Worm (Caenorhabditis elegans) whole organism, late embryonic: ENCODE measurements around the gene T05A7.7.
A peak's percentile ranks its signal among the peaks of the same experiment; 100 is the strongest.

Source experiments
- C38D4.7 ChIP-seq: fragments of 200-800 bp; sonication (Bioruptor generic); optimal IDR thresholded peaks from 2 replicates; lab custom pipeline; 2018; ENCODE audit warnings: mild to moderate bottlenecking, missing genetic modification characterization, moderate library complexity, missing compliant biosample characterization
- ama-1 ChIP-seq: fragments of 150-350 bp; optimal IDR thresholded peaks from 2 replicates; lab custom pipeline; 2014
- ceh-14 ChIP-seq: sonication (generic microtip); optimal IDR thresholded peaks from 2 replicates; lab custom pipeline; 2016; ENCODE audit warnings: missing genotype, missing genetic modification characterization, missing compliant biosample characterization
- ceh-18 ChIP-seq: sonication (generic microtip); optimal IDR thresholded peaks from 2 replicates; lab custom pipeline; 2016; ENCODE audit warnings: missing genetic modification characterization, missing compliant biosample characterization
- ceh-19 ChIP-seq: fragments of 200-800 bp; sonication (Bioruptor generic); optimal IDR thresholded peaks from 2 replicates; lab custom pipeline; 2018; ENCODE audit warnings: mild to moderate bottlenecking, missing genetic modification characterization, missing compliant biosample characterization
- ceh-2 ChIP-seq: sonication (generic microtip); optimal IDR thresholded peaks from 2 replicates; lab custom pipeline; 2016; ENCODE audit warnings: missing genotype, missing genetic modification characterization, missing compliant biosample characterization
- ceh-22 ChIP-seq: sonication (generic microtip); optimal IDR thresholded peaks from 2 replicates; lab custom pipeline; 2017; ENCODE audit warnings: missing biosample characterization, missing genetic modification characterization
- ceh-30 ChIP-seq: fragments of 150-350 bp; optimal IDR thresholded peaks from 2 replicates; lab custom pipeline; 2014; ENCODE audit warnings: missing biosample characterization, missing genetic modification characterization
- ceh-34 ChIP-seq: sonication (generic microtip); optimal IDR thresholded peaks from 2 replicates; lab custom pipeline; 2016; ENCODE audit warnings: mild to moderate bottlenecking, missing genetic modification characterization, missing compliant biosample characterization
- ceh-48 ChIP-seq: sonication (generic microtip); optimal IDR thresholded peaks from 2 replicates; lab custom pipeline; 2016; ENCODE audit warnings: missing genetic modification characterization, inconsistent platforms, missing compliant biosample characterization
- ceh-6 ChIP-seq: fragments of 200-800 bp; sonication (Bioruptor generic); optimal IDR thresholded peaks from 2 replicates; lab custom pipeline; 2018; ENCODE audit warnings: mild to moderate bottlenecking, missing genetic modification characterization, missing compliant biosample characterization
- dve-1 ChIP-seq: sonication (generic microtip); optimal IDR thresholded peaks from 2 replicates; lab custom pipeline; 2017; ENCODE audit warnings: antibody characterized with exemption, mild to moderate bottlenecking, missing genetic modification characterization, missing compliant biosample characterization
- elt-2 ChIP-seq: sonication (generic microtip); optimal IDR thresholded peaks from 2 replicates; lab custom pipeline; 2016; ENCODE audit warnings: missing genetic modification reagents, missing genetic modification characterization, missing compliant biosample characterization
- elt-4 ChIP-seq: sonication (generic microtip); optimal IDR thresholded peaks from 2 replicates; lab custom pipeline; 2016; ENCODE audit warnings: missing genetic modification characterization, missing compliant biosample characterization
- ets-4 ChIP-seq: sonication (generic microtip); optimal IDR thresholded peaks from 2 replicates; lab custom pipeline; 2016; ENCODE audit warnings: missing genetic modification characterization, missing compliant biosample characterization
- eyg-1 ChIP-seq: sonication (generic microtip); optimal IDR thresholded peaks from 2 replicates; lab custom pipeline; 2016; ENCODE audit warnings: missing genotype, missing genetic modification characterization, missing compliant biosample characterization
- fax-1 ChIP-seq: sonication (generic microtip); optimal IDR thresholded peaks from 2 replicates; lab custom pipeline; 2016; ENCODE audit warnings: missing genotype, missing genetic modification characterization, missing compliant biosample characterization
- gmeb-2 ChIP-seq: sonication (generic microtip); optimal IDR thresholded peaks from 2 replicates; lab custom pipeline; 2016; ENCODE audit warnings: missing genetic modification characterization, inconsistent platforms, missing compliant biosample characterization
- hlh-15 ChIP-seq: sonication (generic microtip); optimal IDR thresholded peaks from 2 replicates; lab custom pipeline; 2016; ENCODE audit warnings: missing genetic modification characterization, missing compliant biosample characterization
- hlh-30 ChIP-seq: sonication (generic microtip); optimal IDR thresholded peaks from 2 replicates; lab custom pipeline; 2017; ENCODE audit warnings: antibody characterized with exemption, missing genetic modification characterization, missing compliant biosample characterization; ENCODE audit not compliant: insufficient read depth
- hlh-8 ChIP-seq: sonication (generic microtip); optimal IDR thresholded peaks from 2 replicates; lab custom pipeline; 2016; ENCODE audit warnings: missing genotype, missing genetic modification characterization, missing compliant biosample characterization
- nfya-1 ChIP-seq: sonication (generic microtip); optimal IDR thresholded peaks from 2 replicates; lab custom pipeline; 2017; ENCODE audit warnings: missing genetic modification characterization, mild to moderate bottlenecking, missing compliant biosample characterization, antibody characterized with exemption, moderate library complexity
- nhr-232 ChIP-seq: sonication (generic microtip); optimal IDR thresholded peaks from 2 replicates; lab custom pipeline; 2016; ENCODE audit warnings: missing genetic modification characterization, missing compliant biosample characterization
- npax-4 ChIP-seq: sonication (generic microtip); optimal IDR thresholded peaks from 2 replicates; lab custom pipeline; 2016; ENCODE audit warnings: missing genetic modification characterization, missing compliant biosample characterization
- odd-2 ChIP-seq: sonication (generic microtip); optimal IDR thresholded peaks from 2 replicates; lab custom pipeline; 2017; ENCODE audit warnings: antibody characterized with exemption, mild to moderate bottlenecking, missing genetic modification characterization, missing compliant biosample characterization
- pag-3 ChIP-seq: sonication (generic microtip); optimal IDR thresholded peaks from 2 replicates; lab custom pipeline; 2016; ENCODE audit warnings: missing compliant biosample characterization, missing genetic modification characterization, borderline replicate concordance
- pha-4 ChIP-seq: fragments of 150-350 bp; optimal IDR thresholded peaks from 2 replicates; lab custom pipeline; 2018; ENCODE audit warnings: missing biosample characterization, missing genetic modification reagents, missing genetic modification characterization
- pqm-1 ChIP-seq: sonication (generic microtip); optimal IDR thresholded peaks from 2 replicates; lab custom pipeline; 2016; ENCODE audit warnings: missing genetic modification characterization, missing compliant biosample characterization
- rnt-1 ChIP-seq: sonication (generic microtip); optimal IDR thresholded peaks from 2 replicates; lab custom pipeline; 2016; ENCODE audit warnings: missing genetic modification characterization, missing compliant biosample characterization
- sox-2 ChIP-seq: fragments of 200-800 bp; sonication (Bioruptor generic); IDR thresholded peaks from 2 replicates; pipeline ENCODE4 v1.3.6; 2022; ENCODE audit warnings: missing genetic modification reagents, missing genetic modification characterization, missing compliant biosample characterization
- sox-4 ChIP-seq: sonication (generic microtip); optimal IDR thresholded peaks from 2 replicates; lab custom pipeline; 2017; ENCODE audit warnings: mild to moderate bottlenecking, missing genetic modification characterization, inconsistent platforms, missing compliant biosample characterization
- syd-9 ChIP-seq: sonication (generic microtip); optimal IDR thresholded peaks from 2 replicates; lab custom pipeline; 2016; ENCODE audit warnings: mild to moderate bottlenecking, missing genetic modification characterization, moderate library complexity, missing compliant biosample characterization
- ttx-3 ChIP-seq: sonication (generic microtip); optimal IDR thresholded peaks from 2 replicates; lab custom pipeline; 2016; ENCODE audit warnings: missing genetic modification reagents, missing genetic modification characterization, missing compliant biosample characterization
- unc-3 ChIP-seq, 2 experiments: fragments of 200-800 bp in 1 of 2; sonication (Bioruptor generic) in 1 of 2; sonication (generic microtip) in 1 of 2; conservative IDR thresholded peaks in 1 of 2; optimal IDR thresholded peaks in 1 of 2; 2 replicates each; pipeline versions ENCODE4 v1.3.6 to Lab custom; 2016 to 2022; ENCODE audit warnings: missing compliant biosample characterization in 2 of 2, missing genetic modification characterization in 2 of 2, missing genetic modification reagents in 1 of 2
- unc-55 ChIP-seq: sonication (generic microtip); optimal IDR thresholded peaks from 2 replicates; lab custom pipeline; 2017; ENCODE audit warnings: missing biosample characterization, missing genetic modification reagents, missing genetic modification characterization
- unc-86 ChIP-seq: sonication (generic microtip); optimal IDR thresholded peaks from 2 replicates; lab custom pipeline; 2016; ENCODE audit warnings: missing genetic modification characterization, missing compliant biosample characterization
- zip-5 ChIP-seq: sonication (generic microtip); optimal IDR thresholded peaks from 2 replicates; lab custom pipeline; 2016; ENCODE audit warnings: missing genetic modification characterization, missing compliant biosample characterization
- ztf-16 ChIP-seq: sonication (generic microtip); optimal IDR thresholded peaks from 2 replicates; lab custom pipeline; 2017; ENCODE audit warnings: missing genetic modification characterization, missing compliant biosample characterization

The T05A7.7 gene

ce11 chrII:4684852-4685251, 3.6 kb upstream of the T05A7.7 start:
- no peak for TF ChIP-seq rnt-1
- no peak for TF ChIP-seq elt-2 (tag; lab: Kevin White, UChicago)
- TF ChIP-seq syd-9, result no peak
- no peak for TF ChIP-seq ttx-3
- no peak for TF ChIP-seq ceh-48
- no peak for TF ChIP-seq dve-1 (tag; lab: Kevin White, UChicago)
- TF ChIP-seq hlh-30 (tag; lab: Kevin White, UChicago), result no peak
- TF ChIP-seq odd-2 (tag; lab: Kevin White, UChicago), result no peak

- TF ChIP-seq eyg-1 (tag; lab: Kevin White, UChicago), result no peak
- TF ChIP-seq hlh-30 (tag; lab: Kevin White, UChicago), result no peak
- TF ChIP-seq nfya-1 (tag; lab: Kevin White, UChicago), result no peak
- no peak for TF ChIP-seq pag-3 (tag; lab: Kevin White, UChicago)
- TF ChIP-seq ceh-30, result no peak
- TF ChIP-seq, all 69 proteins: peak for 0
Measured at ce11 chrII:4683693-4684092, 2.4 kb upstream of the T05A7.7 start, which contains the start of gene sre-40. TSS of gene sre-40 (minus strand) at chrII:4683793.

- no peak for TF ChIP-seq ceh-48
- TF ChIP-seq elt-4, result no peak
- no peak for TF ChIP-seq sox-4 (tag; lab: Kevin White, UChicago)
- TF ChIP-seq nhr-232 (tag; lab: Kevin White, UChicago), result no peak
- TF ChIP-seq ztf-16 (tag; lab: Kevin White, UChicago), result no peak
- no peak for TF ChIP-seq nfya-1 (tag; lab: Kevin White, UChicago)
- TF ChIP-seq gmeb-2 (tag; lab: Kevin White, UChicago), result no peak
- no peak for TF ChIP-seq ceh-34
- no peak for TF ChIP-seq pha-4 (tag; lab: Kevin White, UChicago)
- TF ChIP-seq pqm-1 (tag; lab: Kevin White, UChicago), result no peak
- TF ChIP-seq ets-4, result no peak
- no peak for TF ChIP-seq C38D4.7 (GFP tag; lab: Kevin White, UChicago)
- TF ChIP-seq ama-1 (lab: Kevin White, UChicago), result no peak
- no peak for TF ChIP-seq hlh-30 (tag; lab: Kevin White, UChicago)
- no peak for TF ChIP-seq npax-4
- TF ChIP-seq ceh-22, result no peak
- TF ChIP-seq unc-3 (GFP tag; conservative IDR thresholded peaks at IDR 0.05; lab: Robert Waterston, UW), result no peak
- TF ChIP-seq unc-3 (tag; optimal IDR thresholded peaks at IDR 0.05; lab: Kevin White, UChicago), result no peak
- TF ChIP-seq dve-1 (tag; lab: Kevin White, UChicago), result no peak
- TF ChIP-seq sox-2, result no peak
- no peak for TF ChIP-seq fax-1
Measured at ce11 chrII:4677916-4678315, 3.4 kb downstream of the T05A7.7 start, which contains the start of gene T05A7.1. TSS of gene T05A7.1 (plus strand) at chrII:4678216.

ce11 chrII:4676241-4676640, 5.0 kb downstream of the T05A7.7 start:
- TF ChIP-seq unc-55 (GFP tag; lab: Kevin White, UChicago) (peak; percentile 67), unc-86 (tag; lab: Kevin White, UChicago) (no peak)

- TF ChIP-seq ceh-18, result no peak
- no peak for TF ChIP-seq ceh-14 (tag; lab: Kevin White, UChicago)
- no peak for TF ChIP-seq zip-5 (tag; lab: Kevin White, UChicago)
- no peak for TF ChIP-seq hlh-8
- no peak for TF ChIP-seq ceh-2 (tag; lab: Kevin White, UChicago)
- no peak for TF ChIP-seq hlh-15
- no peak for TF ChIP-seq ceh-6 (GFP tag; lab: Kevin White, UChicago)
- TF ChIP-seq ceh-19, result no peak
Measured at ce11 chrII:4675481-4675880, 5.8 kb downstream of the T05A7.7 start, which contains the start of gene T05A7.3. TSS of gene T05A7.3 (plus strand) at chrII:4675781.
